Fruit fly (Drosophila melanogaster) whole organism, adult: Measurements from ENCODE around the gene CG4872.

Experiments
- CG14711 ChIP-seq: fragments of 200-800 bp; sonication (Bioruptor generic); optimal IDR thresholded peaks from 2 replicates; lab custom pipeline; 2018; ENCODE audit warnings: missing biosample characterization, mild to moderate bottlenecking, missing genetic modification characterization, moderate library complexity
- CG7045 ChIP-seq: fragments of 200-800 bp; sonication (Bioruptor generic); optimal IDR thresholded peaks from 2 replicates; lab custom pipeline; 2017; ENCODE audit warnings: missing biosample characterization, mild to moderate bottlenecking, missing genetic modification characterization

- TF ChIP-seq CG14711 (tag; lab: Kevin White, UChicago) (no peak), CG7045 (no peak)
Observed at dm6 chrX:16920682-16921286, 39.6 kb downstream of the CG4872 start.
